Worm (Caenorhabditis elegans) whole organism, L4 larva: ENCODE results near the gene dre-1.

ENCODE experiments used
- D1046.2 ChIP-seq: fragments of 200-800 bp; sonication (Bioruptor generic); IDR thresholded peaks from 2 replicates; pipeline ENCODE4 v1.3.6; 2022; ENCODE audit warnings: missing genetic modification characterization, missing compliant biosample characterization
- R02D3.7 ChIP-seq: fragments of 150-350 bp; sonication (generic microtip); optimal IDR thresholded peaks from 3 replicates; lab custom pipeline; 2014; ENCODE audit warnings: missing biosample characterization, missing genetic modification characterization
- Y5F2A.4 ChIP-seq: fragments of 200-800 bp; sonication (Bioruptor generic); optimal IDR thresholded peaks from 2 replicates; lab custom pipeline; 2018; ENCODE audit warnings: mild to moderate bottlenecking, missing genetic modification characterization, missing compliant biosample characterization
- aha-1 ChIP-seq: fragments of 150-350 bp; peaks from one replicate; lab custom pipeline; 2014; ENCODE audit warnings: missing biosample characterization, missing genetic modification characterization
- ama-1 ChIP-seq: fragments of 150-350 bp; optimal IDR thresholded peaks from 2 replicates; lab custom pipeline; 2014; ENCODE audit warnings: inconsistent platforms, mixed read lengths
- arid-1 ChIP-seq: fragments of 200-800 bp; sonication (Bioruptor generic); conservative IDR thresholded peaks from 2 replicates; pipeline ENCODE4 v1.3.6; 2022; ENCODE audit warnings: missing genetic modification reagents, missing genetic modification characterization, missing compliant biosample characterization
- ceh-44 ChIP-seq: fragments of 200-800 bp; sonication (Bioruptor generic); IDR thresholded peaks from 2 replicates; pipeline ENCODE4 v1.3.6; 2022; ENCODE audit warnings: missing genetic modification reagents, missing genetic modification characterization, missing compliant biosample characterization
- cey-2 ChIP-seq: sonication (generic microtip); optimal IDR thresholded peaks from 3 replicates; lab custom pipeline; 2017; ENCODE audit warnings: missing genetic modification characterization, mild to moderate bottlenecking, missing compliant biosample characterization, antibody characterized with exemption, borderline replicate concordance; ENCODE audit not compliant: insufficient read depth
- ctbp-1 ChIP-seq: fragments of 200-800 bp; sonication (Bioruptor generic); IDR thresholded peaks from 2 replicates; pipeline ENCODE4 v1.3.6; 2022; ENCODE audit warnings: missing genetic modification reagents, missing genetic modification characterization, missing compliant biosample characterization
- dmd-6 ChIP-seq: fragments of 200-800 bp; sonication (Bioruptor generic); IDR thresholded peaks from 2 replicates; pipeline ENCODE4 v1.3.6; 2022; ENCODE audit warnings: missing genetic modification reagents, missing genetic modification characterization, missing compliant biosample characterization
- dpl-1 ChIP-seq: fragments of 150-350 bp; optimal IDR thresholded peaks from 2 replicates; lab custom pipeline; 2014; ENCODE audit warnings: missing biosample characterization, missing genetic modification reagents, missing genetic modification characterization
- dve-1 ChIP-seq: sonication (generic microtip); optimal IDR thresholded peaks from 2 replicates; lab custom pipeline; 2017; ENCODE audit warnings: antibody characterized with exemption, mild to moderate bottlenecking, missing genetic modification characterization, missing compliant biosample characterization; ENCODE audit not compliant: insufficient read depth
- egl-43 ChIP-seq: fragments of 200-800 bp; sonication (Bioruptor generic); IDR thresholded peaks from 2 replicates; pipeline ENCODE4 v1.3.6; 2022; ENCODE audit warnings: missing genetic modification reagents, missing genetic modification characterization, missing compliant biosample characterization
- fkh-10 ChIP-seq: fragments of 150-350 bp; optimal IDR thresholded peaks from 2 replicates; lab custom pipeline; 2014; ENCODE audit warnings: missing biosample characterization, missing genetic modification reagents, missing genetic modification characterization
- hlh-30 ChIP-seq: sonication (generic microtip); optimal IDR thresholded peaks from 2 replicates; lab custom pipeline; 2017; ENCODE audit warnings: antibody characterized with exemption, mild to moderate bottlenecking, missing genetic modification characterization, missing compliant biosample characterization; ENCODE audit not compliant: insufficient read depth
- lin-1 ChIP-seq: fragments of 200-800 bp; sonication (Bioruptor generic); IDR thresholded peaks from 2 replicates; pipeline ENCODE4 v1.3.6; 2022; ENCODE audit warnings: missing genetic modification reagents, missing genetic modification characterization, missing compliant biosample characterization
- lin-13 ChIP-seq: fragments of 150-350 bp; optimal IDR thresholded peaks from 2 replicates; lab custom pipeline; 2014; ENCODE audit warnings: missing biosample characterization, missing genetic modification reagents, missing genetic modification characterization
- lin-29 ChIP-seq: fragments of 200-800 bp; sonication (Bioruptor generic); IDR thresholded peaks from 2 replicates; pipeline ENCODE4 v1.3.6; 2022; ENCODE audit warnings: missing genetic modification reagents, missing genetic modification characterization, missing compliant biosample characterization
- lsy-2 ChIP-seq, 2 experiments: fragments of 150-350 bp in 1 of 2; sonication (generic microtip) in 1 of 2; optimal IDR thresholded peaks; 2 replicates each; lab custom pipeline; 2014 to 2017; ENCODE audit warnings: missing biosample characterization in 2 of 2, missing genetic modification characterization in 2 of 2
- madf-5 ChIP-seq, 2 experiments: fragments of 200-800 bp; sonication (Bioruptor generic); IDR thresholded peaks; 2 replicates each; pipeline ENCODE4 v1.3.6; 2022; ENCODE audit warnings: missing compliant biosample characterization in 2 of 2, missing genetic modification characterization in 2 of 2
- mep-1 ChIP-seq: fragments of 150-350 bp; sonication (generic microtip); optimal IDR thresholded peaks from 3 replicates; lab custom pipeline; 2014; ENCODE audit warnings: missing biosample characterization, missing genetic modification characterization
- mes-2 ChIP-seq: sonication (generic microtip); optimal IDR thresholded peaks from 2 replicates; lab custom pipeline; 2016; ENCODE audit warnings: missing genotype, mild to moderate bottlenecking, missing genetic modification characterization, missing compliant biosample characterization; ENCODE audit not compliant: poor library complexity, severe bottlenecking
- nhr-111 ChIP-seq: fragments of 200-800 bp; sonication (Bioruptor generic); optimal IDR thresholded peaks from 2 replicates; lab custom pipeline; 2018; ENCODE audit warnings: mild to moderate bottlenecking, missing genetic modification characterization, missing compliant biosample characterization
- nhr-25 ChIP-seq: sonication (generic microtip); optimal IDR thresholded peaks from 2 replicates; lab custom pipeline; 2017; ENCODE audit warnings: missing genetic modification characterization, mild to moderate bottlenecking, missing compliant biosample characterization, antibody characterized with exemption, moderate library complexity, borderline replicate concordance; ENCODE audit not compliant: insufficient read depth
- nhr-28 ChIP-seq: fragments of 150-350 bp; optimal IDR thresholded peaks from 2 replicates; lab custom pipeline; 2014; ENCODE audit warnings: missing biosample characterization, missing genetic modification characterization
- nhr-6 ChIP-seq: fragments of 150-350 bp; optimal IDR thresholded peaks from 2 replicates; lab custom pipeline; 2014; ENCODE audit warnings: missing biosample characterization, missing genetic modification characterization
- nhr-76 ChIP-seq: fragments of 150-350 bp; optimal IDR thresholded peaks from 2 replicates; lab custom pipeline; 2014; ENCODE audit warnings: missing biosample characterization, missing genetic modification characterization
- nhr-77 ChIP-seq: fragments of 150-350 bp; optimal IDR thresholded peaks from 2 replicates; lab custom pipeline; 2014; ENCODE audit warnings: missing biosample characterization, missing genetic modification characterization
- pha-4 ChIP-seq, 2 experiments: fragments of 150-350 bp in 1 of 2; fragments of 200-800 bp in 1 of 2; sonication (Bioruptor generic) in 1 of 2; IDR thresholded peaks in 1 of 2; optimal IDR thresholded peaks in 1 of 2; 2 replicates each; pipeline versions ENCODE4 v1.3.6 to Lab custom; 2014 to 2022; ENCODE audit warnings: missing genetic modification characterization in 2 of 2, missing genetic modification reagents in 2 of 2, missing biosample characterization in 1 of 2, missing compliant biosample characterization in 1 of 2
- php-3 ChIP-seq: fragments of 200-800 bp; sonication (Bioruptor generic); IDR thresholded peaks from 2 replicates; pipeline ENCODE4 v1.3.6; 2022; ENCODE audit warnings: missing genetic modification reagents, missing genetic modification characterization, missing compliant biosample characterization
- sdz-12 ChIP-seq: fragments of 200-800 bp; sonication (Bioruptor generic); optimal IDR thresholded peaks from 2 replicates; lab custom pipeline; 2018; ENCODE audit warnings: mild to moderate bottlenecking, missing genetic modification characterization, missing compliant biosample characterization
- set-16 ChIP-seq: fragments of 200-800 bp; sonication (Bioruptor generic); IDR thresholded peaks from 2 replicates; pipeline ENCODE4 v1.3.6; 2022; ENCODE audit warnings: missing genetic modification reagents, missing genetic modification characterization, missing compliant biosample characterization
- snpc-1.2 ChIP-seq: fragments of 200-800 bp; sonication (Bioruptor generic); IDR thresholded peaks from 2 replicates; pipeline ENCODE4 v1.3.6; 2022; ENCODE audit warnings: missing genetic modification reagents, missing genetic modification characterization, missing compliant biosample characterization
- spr-1 ChIP-seq: sonication (generic microtip); optimal IDR thresholded peaks from 2 replicates; lab custom pipeline; 2016; ENCODE audit warnings: mild to moderate bottlenecking, missing genetic modification characterization, missing compliant biosample characterization
- tag-97 ChIP-seq: fragments of 200-800 bp; sonication (Bioruptor generic); IDR thresholded peaks from 2 replicates; pipeline ENCODE4 v1.3.6; 2022; ENCODE audit warnings: missing genetic modification characterization, missing compliant biosample characterization
- tra-1 ChIP-seq: fragments of 200-800 bp; sonication (Bioruptor generic); IDR thresholded peaks from 2 replicates; pipeline ENCODE4 v1.3.6; 2022; ENCODE audit warnings: missing genetic modification reagents, missing genetic modification characterization, missing compliant biosample characterization
- unc-39 ChIP-seq: sonication (generic microtip); optimal IDR thresholded peaks from 2 replicates; lab custom pipeline; 2017; ENCODE audit warnings: missing biosample characterization, missing genetic modification characterization
- unc-62 ChIP-seq, 3 experiments: fragments of 150-350 bp in 1 of 3; sonication (generic microtip); optimal IDR thresholded peaks in 2 of 3; peaks in 1 of 3; 1 replicate in 1 of 3; 2 replicates in 2 of 3; lab custom pipeline; 2014 to 2017; ENCODE audit warnings: missing biosample characterization in 3 of 3, missing genetic modification characterization in 3 of 3, missing genetic modification reagents in 3 of 3, missing genotype in 1 of 3
- zip-2 ChIP-seq: fragments of 150-350 bp; optimal IDR thresholded peaks from 2 replicates; lab custom pipeline; 2014; ENCODE audit warnings: missing biosample characterization, missing genetic modification characterization
- ztf-7 ChIP-seq: fragments of 150-350 bp; optimal IDR thresholded peaks from 2 replicates; lab custom pipeline; 2014; ENCODE audit warnings: missing biosample characterization, missing genetic modification characterization

The dre-1 gene

ce11 chrV:6522879-6523497, 23.3 kb downstream of the dre-1 start (continued):
- TF ChIP-seq nhr-25 (tag; lab: Kevin White, UChicago): no peak
- no peak for TF ChIP-seq nhr-6
- TF ChIP-seq arid-1 (GFP tag; lab: Robert Waterston, UW): no peak
- TF ChIP-seq pha-4 (GFP tag; IDR thresholded peaks at IDR 0.05; lab: Robert Waterston, UW): no peak
- TF ChIP-seq pha-4 (tag; optimal IDR thresholded peaks at IDR 0.05; lab: Kevin White, UChicago): no peak
- TF ChIP-seq snpc-1.2 (GFP tag; lab: Robert Waterston, UW): no peak
- TF ChIP-seq R02D3.7 (tag; lab: Kevin White, UChicago): no peak
- TF ChIP-seq ceh-44: no peak
- no peak for TF ChIP-seq nhr-111 (GFP tag; lab: Kevin White, UChicago)
- no peak for TF ChIP-seq D1046.2
- no peak for TF ChIP-seq mes-2
- TF ChIP-seq sdz-12: no peak
- peak; percentile 83 for TF ChIP-seq tra-1
- TF ChIP-seq lin-29: no peak

DNA sequence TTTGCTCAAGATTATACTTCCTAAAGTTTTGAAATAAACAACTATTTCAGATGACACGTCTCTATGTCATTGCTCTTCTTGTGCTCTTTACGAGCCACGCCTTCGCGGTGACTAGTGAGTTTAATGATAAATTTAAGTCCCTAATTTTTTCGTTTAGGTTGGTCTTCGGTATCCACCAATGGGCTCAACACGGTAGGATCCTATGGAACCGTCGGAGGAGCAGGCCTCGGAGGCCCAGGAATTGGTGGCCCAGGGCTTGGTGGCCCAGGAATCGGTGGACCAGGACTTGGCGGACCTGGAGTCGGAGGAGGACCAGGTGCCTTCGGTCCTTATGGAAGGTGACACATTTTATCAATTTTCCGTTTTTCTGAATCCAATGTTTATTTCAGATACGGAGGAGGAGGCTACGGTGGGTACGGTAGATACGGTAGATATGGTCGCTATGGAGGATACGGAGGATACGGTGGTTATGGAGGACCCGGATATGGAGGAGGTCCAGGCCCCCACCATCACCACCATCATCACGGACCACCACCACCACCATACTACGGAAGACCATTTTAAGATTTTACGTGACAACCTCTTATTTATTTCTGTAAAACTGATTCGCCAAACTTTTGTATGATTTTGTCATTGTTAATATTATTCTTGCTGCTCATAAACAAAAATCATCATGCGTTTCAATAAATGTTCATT, 25.8 kb downstream of the dre-1 start, which contains the start of the genes F46E10.2 and F46E10.18:
F46E10.2 (plus strand) TSS at position 51 of the 696 bp plus-strand sequence.
F46E10.18 (plus strand) TSS at position 646 of the 696 bp plus-strand sequence.
- TF ChIP-seq aha-1 (tag; lab: Kevin White, UChicago) (peak; percentile 5), madf-5 (GFP tag; IDR thresholded peaks at IDR 0.05; lab: Robert Waterston, UW) (no peak), spr-1 (tag; lab: Kevin White, UChicago) (no peak), set-16 (GFP tag; lab: Robert Waterston, UW) (peak; percentile 83), ceh-44 (no peak), egl-43 (peak; percentile 70), ama-1 (lab: Kevin White, UChicago) (no peak), mes-2 (no peak), sdz-12 (no peak), unc-39 (tag; lab: Kevin White, UChicago) (no peak), nhr-77 (no peak), unc-62 (GFP tag; optimal IDR thresholded peaks at IDR 0.05 in 1 of 2; lab: Kevin White, UChicago) (peak in 1 of 2 experiments; percentile 89), unc-62 (tag; optimal IDR thresholded peaks at IDR 0.05; lab: Kevin White, UChicago) (no peak)

DNA sequence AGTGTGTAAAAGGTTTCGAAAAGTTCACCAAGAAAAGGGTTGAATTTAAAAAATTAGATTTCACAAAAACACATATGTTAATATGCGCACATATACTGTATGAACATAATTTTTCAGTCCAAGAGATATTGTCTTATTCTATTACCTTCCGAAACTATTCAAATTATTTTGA, 28.2 kb downstream of the dre-1 start, which contains the start of gene F46E10.3:
F46E10.3 (plus strand) TSS at position 73 of the 172 bp plus-strand sequence.
- TF ChIP-seq nhr-28 (tag; lab: Kevin White, UChicago) (no peak), zip-2 (tag; lab: Kevin White, UChicago) (no peak), ztf-7 (no peak), nhr-25 (tag; lab: Kevin White, UChicago) (no peak), dpl-1 (no peak), mes-2 (no peak), lin-1 (GFP tag; lab: Robert Waterston, UW) (no peak), Y5F2A.4 (GFP tag; lab: Kevin White, UChicago) (no peak), tag-97 (GFP tag; lab: Robert Waterston, UW) (no peak)

DNA sequence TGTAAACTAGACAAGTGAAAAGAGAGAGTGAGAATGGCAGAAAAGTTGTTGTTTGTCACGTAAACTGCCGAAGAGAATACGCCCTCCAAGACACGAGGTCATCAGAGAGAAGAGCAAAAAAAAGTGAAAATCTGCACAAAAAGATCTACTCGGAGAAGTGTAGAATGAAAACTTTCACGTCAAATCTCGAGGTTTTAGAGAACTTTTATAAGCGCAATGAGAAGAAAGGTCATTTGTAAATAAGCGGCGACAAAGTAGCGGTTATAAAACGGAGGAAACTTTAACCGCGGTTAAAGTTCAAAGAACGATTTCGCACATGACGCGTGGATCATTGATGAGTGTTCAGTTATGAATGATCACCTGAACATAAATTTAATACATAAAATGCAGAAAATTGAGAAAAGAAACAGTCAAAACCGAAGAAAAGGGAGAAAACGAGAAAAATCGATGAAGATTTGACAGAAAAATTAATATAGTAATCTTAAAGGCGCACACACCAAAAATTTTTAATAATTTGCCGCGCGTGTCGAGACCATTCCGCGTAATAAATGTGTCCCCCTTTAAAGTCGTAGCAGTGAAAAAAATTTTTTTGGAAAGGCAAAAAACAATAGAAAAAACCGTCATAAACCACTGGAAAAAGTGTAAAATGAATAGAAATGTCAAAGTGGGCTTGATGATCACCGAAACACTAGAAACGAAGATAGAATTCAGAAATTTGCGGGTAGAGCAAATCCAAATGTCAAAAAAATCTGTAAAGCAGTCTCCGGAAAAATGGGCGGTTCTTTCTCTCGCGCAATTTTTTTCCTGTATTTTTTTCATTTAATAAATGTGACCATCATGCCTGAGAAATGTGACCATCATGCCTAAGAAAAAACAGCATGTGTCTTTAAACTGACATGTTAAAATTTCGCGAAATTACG, 28.7 kb downstream of the dre-1 start:
- TF ChIP-seq mep-1 (tag; lab: Kevin White, UChicago) (peak; percentile 81), nhr-76 (tag; lab: Kevin White, UChicago) (no peak), nhr-28 (tag; lab: Kevin White, UChicago) (peak; percentile 38), ctbp-1 (GFP tag; lab: Robert Waterston, UW) (0 out of 2 replicates have a peak, but pooled peaks have one; percentile 21), php-3 (GFP tag; lab: Robert Waterston, UW) (0 out of 2 replicates have a peak, but pooled peaks have one; percentile 18), dmd-6 (GFP tag; lab: Robert Waterston, UW) (peak; percentile 40), dve-1 (peak; percentile 81), ama-1 (lab: Kevin White, UChicago) (peak; percentile 88), nhr-6 (peak; percentile 64), nhr-25 (tag; lab: Kevin White, UChicago) (peak; percentile 90), fkh-10 (GFP tag; lab: Kevin White, UChicago) (no peak), cey-2 (tag; lab: Kevin White, UChicago) (peak; percentile 47), aha-1 (tag; lab: Kevin White, UChicago) (peak; percentile 99), unc-62 (GFP tag; optimal IDR thresholded peaks at IDR 0.05 in 1 of 2; lab: Kevin White, UChicago) (peak in 1 of 2 experiments; percentile 98), unc-62 (tag; optimal IDR thresholded peaks at IDR 0.05; lab: Kevin White, UChicago) (no peak), lsy-2 (tag; optimal IDR thresholded peaks at IDR 0.05; lab: Kevin White, UChicago) (peak in 1 of 2 experiments; percentile 68), hlh-30 (tag; lab: Kevin White, UChicago) (peak; percentile 93), lin-13 (peak; percentile 8)
